Worm (Caenorhabditis elegans): ENCODE results near the gene fard-1.

DNA sequence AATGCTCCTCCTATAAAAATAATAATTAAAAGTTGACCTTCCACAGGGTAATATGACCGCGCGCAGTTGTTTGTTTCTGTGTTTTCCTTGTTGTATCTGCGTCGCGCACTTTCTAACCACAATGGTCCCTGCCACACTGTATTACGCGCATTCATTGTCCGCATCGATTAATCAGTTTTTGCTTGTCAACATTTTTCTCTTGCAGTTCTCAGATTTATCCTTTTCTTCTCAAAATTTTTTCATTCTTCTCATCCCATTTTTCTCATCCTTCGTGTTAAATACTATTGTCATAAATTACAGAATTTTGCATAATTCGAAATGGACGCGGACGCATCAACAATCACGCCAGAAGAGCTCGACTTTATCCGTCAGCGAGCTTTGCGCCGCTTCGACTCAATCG is 7.4 kb downstream of the fard-1 start, which contains the start of gene pfk-1.1:
- no peak for TF ChIP-seq F26F4.8 (GFP tag; conservative IDR thresholded peaks at IDR 0.05)
- no peak for TF ChIP-seq Y105C5A.15 (GFP tag; IDR thresholded peaks at IDR 0.05)
- TF ChIP-seq lin-13 (GFP tag; optimal IDR thresholded peaks at IDR 0.05) = no peak
